Fruit fly (Drosophila melanogaster): Measurements from ENCODE around the gene Or85f.
A peak's percentile ranks its signal among the peaks of the same experiment; 100 is the strongest.

Gene Or85f

DNA sequence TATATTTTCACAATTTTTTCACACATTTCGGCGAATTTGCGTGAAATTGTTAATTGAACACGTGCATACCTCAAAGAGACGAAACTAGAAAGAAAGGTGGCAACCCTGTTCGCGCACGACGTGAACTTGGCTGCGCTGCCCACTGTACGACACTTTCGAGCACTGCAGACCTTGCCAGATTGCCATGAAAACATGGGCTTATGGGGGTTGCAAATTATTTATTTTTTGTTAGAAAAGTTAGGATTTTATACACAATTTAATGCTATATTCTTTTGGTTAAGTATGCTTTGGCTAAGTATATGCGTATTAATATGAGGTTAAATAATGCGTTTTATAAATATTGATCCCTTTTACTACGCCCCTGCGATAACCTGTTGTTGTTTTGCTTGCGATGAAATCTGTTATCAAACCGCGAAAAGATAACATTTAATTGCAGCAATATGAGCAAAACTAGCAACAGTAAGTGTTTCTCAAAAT is 3.2 kb downstream of the Or85f start, which contains the start of the genes RpL34b and CG8132 (continued):
- peak; percentile 89 for TF ChIP-seq CG43689 (GFP tag; IDR thresholded peaks at IDR 0.05)
- TF ChIP-seq tx (GFP tag; optimal IDR thresholded peaks at IDR 0.05): peak; percentile 95
- peak; percentile 90 for TF ChIP-seq CG3407 (GFP tag; optimal IDR thresholded peaks at IDR 0.05)
- peak; percentile 83 for TF ChIP-seq CG7357 (GFP tag; IDR thresholded peaks at IDR 0.05)
- peak; percentile 98 for TF ChIP-seq ken (GFP tag; IDR thresholded peaks at IDR 0.05)
- TF ChIP-seq CG17802 (tag; optimal IDR thresholded peaks at IDR 0.05): peak; percentile 87
- peak in 1 of 2 experiments; percentile 40 for TF ChIP-seq Trl (optimal IDR thresholded peaks at IDR 0.05)
- peak; percentile 98 for TF ChIP-seq Trl (GFP tag; optimal IDR thresholded peaks at IDR 0.05)
- TF ChIP-seq CG15073 (GFP tag; optimal IDR thresholded peaks at IDR 0.05): peak; percentile 70
- TF ChIP-seq Hr51 (GFP tag; optimal IDR thresholded peaks at IDR 0.05): peak; percentile 94 to 97
- peak; percentile 92 for TF ChIP-seq sr (GFP tag; IDR thresholded peaks at IDR 0.05)
- peak; percentile 95 for TF ChIP-seq Side (GFP tag; optimal IDR thresholded peaks at IDR 0.05)
- peak; percentile 85 for TF ChIP-seq crc (GFP tag; optimal IDR thresholded peaks at IDR 0.05)
- peak; percentile 97 for TF ChIP-seq ash1 (GFP tag; optimal IDR thresholded peaks at IDR 0.05)
- TF ChIP-seq ac (GFP tag; optimal IDR thresholded peaks at IDR 0.05): peak; percentile 68
- peak; percentile 93 for TF ChIP-seq CG10366 (GFP tag; IDR thresholded peaks at IDR 0.05)
- TF ChIP-seq CG10274 (GFP tag; optimal IDR thresholded peaks at IDR 0.05): peak; percentile 84
- TF ChIP-seq CG34224 (GFP tag; IDR thresholded peaks at IDR 0.05; ENCODE audit: partially characterized antibody): no peak
- peak; percentile 87 for TF ChIP-seq sd (tag; optimal IDR thresholded peaks at IDR 0.05)
- no peak for TF ChIP-seq Hr78 (GFP tag; optimal IDR thresholded peaks at IDR 0.05)
- TF ChIP-seq Fer3 (tag; optimal IDR thresholded peaks at IDR 0.05): peak; percentile 96
- TF ChIP-seq Med (GFP tag): peak; percentile 99
- peak; percentile 90 for TF ChIP-seq Atf-2 (GFP tag; optimal IDR thresholded peaks at IDR 0.05)
- peak; percentile 97 for TF ChIP-seq MBD-R2 (GFP tag; IDR thresholded peaks at IDR 0.05)
- TF ChIP-seq aop (GFP tag; IDR thresholded peaks at IDR 0.05): peak; percentile 80
- no peak for TF ChIP-seq fru (optimal IDR thresholded peaks at IDR 0.05)
- peak; percentile 93 for TF ChIP-seq E2f1 (GFP tag; IDR thresholded peaks at IDR 0.05)
- no peak for TF ChIP-seq CG1832 (GFP tag; optimal IDR thresholded peaks at IDR 0.05)
- no peak for TF ChIP-seq CG8478 (optimal IDR thresholded peaks at IDR 0.05)
- peak; percentile 91 for TF ChIP-seq exex (tag; optimal IDR thresholded peaks at IDR 0.05)
- TF ChIP-seq croc (GFP tag; conservative IDR thresholded peaks at IDR 0.05): peak; percentile 87
- TF ChIP-seq CG12155 (GFP tag; optimal IDR thresholded peaks at IDR 0.05): peak; percentile 95
- peak; percentile 95 for TF ChIP-seq ftz-f1 (GFP tag; optimal IDR thresholded peaks at IDR 0.05)
- peak; percentile 91 for TF ChIP-seq lbe (GFP tag; optimal IDR thresholded peaks at IDR 0.05)
- TF ChIP-seq da (GFP tag; optimal IDR thresholded peaks at IDR 0.05): peak; percentile 95
- TF ChIP-seq grau (tag; optimal IDR thresholded peaks at IDR 0.05): peak; percentile 95
- TF ChIP-seq prd (optimal IDR thresholded peaks at IDR 0.05): no peak
- peak; percentile 97 for TF ChIP-seq prd (GFP tag; IDR thresholded peaks at IDR 0.05)
- peak; percentile 91 for TF ChIP-seq CG17385 (GFP tag; optimal IDR thresholded peaks at IDR 0.05)
- peak; percentile 97 for TF ChIP-seq CG13424 (tag; optimal IDR thresholded peaks at IDR 0.05)
- peak; percentile 89 for TF ChIP-seq CG3838 (GFP tag; optimal IDR thresholded peaks at IDR 0.05)
- peak; percentile 93 for TF ChIP-seq ro (GFP tag; IDR thresholded peaks at IDR 0.05)
- peak; percentile 97 for TF ChIP-seq Aef1 (GFP tag; IDR thresholded peaks at IDR 0.05)
- peak; percentile 94 for TF ChIP-seq CG8089 (GFP tag; optimal IDR thresholded peaks at IDR 0.05)
- peak; percentile 91 for TF ChIP-seq Spps (tag; optimal IDR thresholded peaks at IDR 0.05)
- TF ChIP-seq Xbp1 (GFP tag; optimal IDR thresholded peaks at IDR 0.05): peak; percentile 97
- peak; percentile 90 for TF ChIP-seq ewg (GFP tag; optimal IDR thresholded peaks at IDR 0.05)
- peak; percentile 86 for TF ChIP-seq cas (GFP tag; IDR thresholded peaks at IDR 0.05)
- peak; percentile 89 for TF ChIP-seq CG11696 (GFP tag; IDR thresholded peaks at IDR 0.05)
- peak; percentile 95 for TF ChIP-seq gro (GFP tag; optimal IDR thresholded peaks at IDR 0.05)
- TF ChIP-seq CG2678 (tag; optimal IDR thresholded peaks at IDR 0.05): peak; percentile 95
- peak; percentile 91 for TF ChIP-seq CG2116 (GFP tag; optimal IDR thresholded peaks at IDR 0.05)
